Fruit fly (Drosophila melanogaster): ENCODE results near the gene Or2a.

Or2a gene

DNA sequence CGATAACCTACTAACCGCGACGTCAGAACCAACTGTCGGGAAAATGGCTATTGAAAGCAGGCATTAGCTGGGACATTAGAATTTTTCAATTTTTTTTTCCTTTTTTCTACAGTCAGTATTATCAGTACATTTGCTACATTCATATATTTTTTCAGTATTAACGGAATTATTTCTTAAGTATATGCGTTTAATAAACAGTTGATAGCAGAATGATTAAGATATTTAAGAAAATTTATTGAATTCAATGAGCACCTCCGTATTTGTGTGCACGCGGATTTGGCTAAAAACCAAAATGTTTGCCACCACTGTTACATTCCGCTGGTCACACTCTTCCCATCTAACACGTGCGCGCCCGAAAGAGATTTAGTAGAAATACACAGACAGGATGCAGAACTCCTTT, 16.5 kb downstream of the Or2a start, which contains the start of the genes temp and CG3071 (continued):
- no peak for TF ChIP-seq z (GFP tag; IDR thresholded peaks at IDR 0.05)
- no peak for TF ChIP-seq NC2α (GFP tag; optimal IDR thresholded peaks at IDR 0.05)
- no peak for TF ChIP-seq Asciz (GFP tag; optimal IDR thresholded peaks at IDR 0.05)
- TF ChIP-seq CG34224 (GFP tag; IDR thresholded peaks at IDR 0.05; ENCODE audit: partially characterized antibody): no peak
- TF ChIP-seq Myb (GFP tag; optimal IDR thresholded peaks at IDR 0.05): peak; percentile 27
- TF ChIP-seq MESR4 (GFP tag; optimal IDR thresholded peaks at IDR 0.05): no peak
- TF ChIP-seq BtbVII (GFP tag; optimal IDR thresholded peaks at IDR 0.05): peak; percentile 33
- peak; percentile 73; the same call in 2 of the 3 replicates for TF ChIP-seq dysf (GFP tag; IDR thresholded peaks at IDR 0.05)
- TF ChIP-seq vfl (GFP tag; optimal IDR thresholded peaks at IDR 0.05): peak; percentile 54
- TF ChIP-seq CG1832 (GFP tag; optimal IDR thresholded peaks at IDR 0.05): no peak
- no peak for TF ChIP-seq eve (GFP tag; optimal IDR thresholded peaks at IDR 0.05)
- TF ChIP-seq ato (GFP tag; IDR thresholded peaks at IDR 0.05; ENCODE audit: partially characterized antibody): no peak
- TF ChIP-seq chinmo (GFP tag; IDR thresholded peaks at IDR 0.05; ENCODE audit: partially characterized antibody): no peak
- TF ChIP-seq CG7963 (GFP tag; IDR thresholded peaks at IDR 0.05; ENCODE audit: partially characterized antibody): no peak
- no peak for TF ChIP-seq abd-A (tag; optimal IDR thresholded peaks at IDR 0.05)
- TF ChIP-seq Chrac-16 (GFP tag; optimal IDR thresholded peaks at IDR 0.05): peak; percentile 66
- TF ChIP-seq CG8281 (tag; optimal IDR thresholded peaks at IDR 0.05): no peak
- TF ChIP-seq kay (GFP tag; optimal IDR thresholded peaks at IDR 0.05): peak; percentile 42
- TF ChIP-seq CG8765 (GFP tag; IDR thresholded peaks at IDR 0.05): no peak
- no peak for TF ChIP-seq CG2129 (GFP tag; IDR thresholded peaks at IDR 0.05; ENCODE audit: partially characterized antibody)
- no peak for TF ChIP-seq pb (GFP tag; optimal IDR thresholded peaks at IDR 0.05)
- TF ChIP-seq al (GFP tag; IDR thresholded peaks at IDR 0.05): peak; percentile 55; the same call in 1 of the 2 replicates
- TF ChIP-seq usp (GFP tag; optimal IDR thresholded peaks at IDR 0.05): no peak
- TF ChIP-seq Bteb2 (GFP tag; optimal IDR thresholded peaks at IDR 0.05): peak; percentile 21
- TF ChIP-seq gce (GFP tag; IDR thresholded peaks at IDR 0.05): no peak
- TF ChIP-seq aop (GFP tag; IDR thresholded peaks at IDR 0.05): no peak
- peak; percentile 42 to 62 for TF ChIP-seq dpn (GFP tag; optimal IDR thresholded peaks at IDR 0.05)
- TF ChIP-seq bab2 (GFP tag; optimal IDR thresholded peaks at IDR 0.05): peak; percentile 56
- TF ChIP-seq run (tag; optimal IDR thresholded peaks at IDR 0.05): no peak
- TF ChIP-seq row (GFP tag; IDR thresholded peaks at IDR 0.05): peak; percentile 97
- no peak for TF ChIP-seq CG3407 (GFP tag; optimal IDR thresholded peaks at IDR 0.05)
- no peak for TF ChIP-seq CG2875 (GFP tag; optimal IDR thresholded peaks at IDR 0.05)
- TF ChIP-seq cwo (GFP tag; optimal IDR thresholded peaks at IDR 0.05): peak; percentile 72
- peak; percentile 76 for TF ChIP-seq CG18599 (GFP tag; optimal IDR thresholded peaks at IDR 0.05)
- peak; percentile 25; the same call in 1 of the 3 replicates for TF ChIP-seq CG7357 (GFP tag; IDR thresholded peaks at IDR 0.05)
- TF ChIP-seq E2f2 (GFP tag; IDR thresholded peaks at IDR 0.05): peak; percentile 47
- peak; percentile 31 for TF ChIP-seq CG12744 (GFP tag; optimal IDR thresholded peaks at IDR 0.05)
- TF ChIP-seq CG11695 (GFP tag; IDR thresholded peaks at IDR 0.05): 0 out of 3 replicates have a peak, but pooled peaks have one; percentile 37
- peak; percentile 84 for TF ChIP-seq sug (tag; optimal IDR thresholded peaks at IDR 0.05)
- TF ChIP-seq CG15479 (GFP tag; optimal IDR thresholded peaks at IDR 0.05): peak; percentile 61
- no peak; the same call in 1 of the 2 replicates for TF ChIP-seq onecut (GFP tag; IDR thresholded peaks at IDR 0.05)
- TF ChIP-seq Dek (tag; optimal IDR thresholded peaks at IDR 0.05): peak; percentile 66
- TF ChIP-seq Hey (tag; optimal IDR thresholded peaks at IDR 0.05): peak; percentile 10
- no peak for TF ChIP-seq Opbp (GFP tag; IDR thresholded peaks at IDR 0.05; ENCODE audit: partially characterized antibody)
- TF ChIP-seq sim (GFP tag; IDR thresholded peaks at IDR 0.05): no peak
- peak; percentile 56 for TF ChIP-seq Camta (GFP tag; optimal IDR thresholded peaks at IDR 0.05)
- no peak for TF ChIP-seq en (GFP tag; optimal IDR thresholded peaks at IDR 0.05)
- no peak for TF ChIP-seq hth (optimal IDR thresholded peaks at IDR 0.05)
- TF ChIP-seq sima (GFP tag; optimal IDR thresholded peaks at IDR 0.05): no peak
- TF ChIP-seq wdn (GFP tag; IDR thresholded peaks at IDR 0.05): no peak
- TF ChIP-seq CG32772 (GFP tag; IDR thresholded peaks at IDR 0.05): no peak; the same call in 1 of the 2 replicates
